Worm (Caenorhabditis elegans) whole organism, late embryonic: Measurements from ENCODE around the gene idi-1.

Source experiments
- C08G9.2 ChIP-seq: sonication (generic microtip); optimal IDR thresholded peaks from 2 replicates; lab custom pipeline; 2016; ENCODE audit warnings: mild to moderate bottlenecking, missing genetic modification characterization, moderate library complexity, missing compliant biosample characterization
- C38D4.7 ChIP-seq: fragments of 200-800 bp; sonication (Bioruptor generic); optimal IDR thresholded peaks from 2 replicates; lab custom pipeline; 2018; ENCODE audit warnings: mild to moderate bottlenecking, missing genetic modification characterization, moderate library complexity, missing compliant biosample characterization
- F13H6.1 ChIP-seq: sonication (generic microtip); optimal IDR thresholded peaks from 2 replicates; lab custom pipeline; 2016; ENCODE audit warnings: missing genetic modification characterization, missing compliant biosample characterization
- K09A11.1 ChIP-seq: sonication (generic microtip); optimal IDR thresholded peaks from 2 replicates; lab custom pipeline; 2017; ENCODE audit warnings: antibody characterized with exemption, mild to moderate bottlenecking, missing genetic modification characterization, missing compliant biosample characterization; ENCODE audit not compliant: insufficient read depth
- Y22D7AL.16 ChIP-seq: sonication (generic microtip); optimal IDR thresholded peaks from 2 replicates; lab custom pipeline; 2016; ENCODE audit warnings: missing genetic modification characterization, missing compliant biosample characterization
- ceh-14 ChIP-seq: sonication (generic microtip); optimal IDR thresholded peaks from 2 replicates; lab custom pipeline; 2016; ENCODE audit warnings: missing genotype, missing genetic modification characterization, missing compliant biosample characterization
- ceh-18 ChIP-seq: sonication (generic microtip); optimal IDR thresholded peaks from 2 replicates; lab custom pipeline; 2016; ENCODE audit warnings: missing genetic modification characterization, missing compliant biosample characterization
- ceh-19 ChIP-seq: fragments of 200-800 bp; sonication (Bioruptor generic); optimal IDR thresholded peaks from 2 replicates; lab custom pipeline; 2018; ENCODE audit warnings: mild to moderate bottlenecking, missing genetic modification characterization, missing compliant biosample characterization
- ceh-2 ChIP-seq: sonication (generic microtip); optimal IDR thresholded peaks from 2 replicates; lab custom pipeline; 2016; ENCODE audit warnings: missing genotype, missing genetic modification characterization, missing compliant biosample characterization
- ceh-22 ChIP-seq: sonication (generic microtip); optimal IDR thresholded peaks from 2 replicates; lab custom pipeline; 2017; ENCODE audit warnings: missing biosample characterization, missing genetic modification characterization
- ceh-24 ChIP-seq: sonication (generic microtip); optimal IDR thresholded peaks from 2 replicates; lab custom pipeline; 2016; ENCODE audit warnings: mild to moderate bottlenecking, missing genetic modification characterization, missing compliant biosample characterization
- ceh-30 ChIP-seq: fragments of 150-350 bp; optimal IDR thresholded peaks from 2 replicates; lab custom pipeline; 2014; ENCODE audit warnings: missing biosample characterization, missing genetic modification characterization
- ceh-31 ChIP-seq: sonication (generic microtip); optimal IDR thresholded peaks from 2 replicates; lab custom pipeline; 2016; ENCODE audit warnings: missing genetic modification characterization, missing compliant biosample characterization
- ceh-45 ChIP-seq: fragments of 200-800 bp; sonication (Bioruptor generic); IDR thresholded peaks from 2 replicates; pipeline ENCODE4 v1.3.6; 2022; ENCODE audit warnings: missing genetic modification reagents, missing genetic modification characterization, missing compliant biosample characterization
- ceh-48 ChIP-seq: sonication (generic microtip); optimal IDR thresholded peaks from 2 replicates; lab custom pipeline; 2016; ENCODE audit warnings: missing genetic modification characterization, inconsistent platforms, missing compliant biosample characterization
- ceh-6 ChIP-seq: fragments of 200-800 bp; sonication (Bioruptor generic); optimal IDR thresholded peaks from 2 replicates; lab custom pipeline; 2018; ENCODE audit warnings: mild to moderate bottlenecking, missing genetic modification characterization, missing compliant biosample characterization
- che-1 ChIP-seq: sonication (generic microtip); optimal IDR thresholded peaks from 2 replicates; lab custom pipeline; 2016; ENCODE audit warnings: mild to moderate bottlenecking, missing genetic modification characterization, missing compliant biosample characterization
- dmd-4 ChIP-seq: sonication (generic microtip); optimal IDR thresholded peaks from 2 replicates; lab custom pipeline; 2016; ENCODE audit warnings: borderline replicate concordance, missing genetic modification characterization, missing compliant biosample characterization
- dve-1 ChIP-seq: sonication (generic microtip); optimal IDR thresholded peaks from 2 replicates; lab custom pipeline; 2017; ENCODE audit warnings: antibody characterized with exemption, mild to moderate bottlenecking, missing genetic modification characterization, missing compliant biosample characterization
- elt-2 ChIP-seq: sonication (generic microtip); optimal IDR thresholded peaks from 2 replicates; lab custom pipeline; 2016; ENCODE audit warnings: missing genetic modification reagents, missing genetic modification characterization, missing compliant biosample characterization
- elt-4 ChIP-seq: sonication (generic microtip); optimal IDR thresholded peaks from 2 replicates; lab custom pipeline; 2016; ENCODE audit warnings: missing genetic modification characterization, missing compliant biosample characterization
- eyg-1 ChIP-seq: sonication (generic microtip); optimal IDR thresholded peaks from 2 replicates; lab custom pipeline; 2016; ENCODE audit warnings: missing genotype, missing genetic modification characterization, missing compliant biosample characterization
- fax-1 ChIP-seq: sonication (generic microtip); optimal IDR thresholded peaks from 2 replicates; lab custom pipeline; 2016; ENCODE audit warnings: missing genotype, missing genetic modification characterization, missing compliant biosample characterization
- fkh-10 ChIP-seq: fragments of 150-350 bp; optimal IDR thresholded peaks from 2 replicates; lab custom pipeline; 2014; ENCODE audit warnings: missing biosample characterization, missing genetic modification reagents, missing genetic modification characterization
- fkh-6 ChIP-seq: sonication (generic microtip); optimal IDR thresholded peaks from 2 replicates; lab custom pipeline; 2016; ENCODE audit warnings: missing genetic modification characterization, missing compliant biosample characterization
- gmeb-2 ChIP-seq: sonication (generic microtip); optimal IDR thresholded peaks from 2 replicates; lab custom pipeline; 2016; ENCODE audit warnings: missing genetic modification characterization, inconsistent platforms, missing compliant biosample characterization
- hlh-13 ChIP-seq: fragments of 200-800 bp; sonication (Bioruptor generic); optimal IDR thresholded peaks from 2 replicates; lab custom pipeline; 2018; ENCODE audit warnings: mild to moderate bottlenecking, missing genetic modification characterization, missing compliant biosample characterization
- hlh-15 ChIP-seq: sonication (generic microtip); optimal IDR thresholded peaks from 2 replicates; lab custom pipeline; 2016; ENCODE audit warnings: missing genetic modification characterization, missing compliant biosample characterization
- hlh-8 ChIP-seq: sonication (generic microtip); optimal IDR thresholded peaks from 2 replicates; lab custom pipeline; 2016; ENCODE audit warnings: missing genotype, missing genetic modification characterization, missing compliant biosample characterization
- lin-11 ChIP-seq: fragments of 200-800 bp; sonication (Bioruptor generic); optimal IDR thresholded peaks from 2 replicates; lab custom pipeline; 2018; ENCODE audit warnings: mild to moderate bottlenecking, missing genetic modification characterization, missing compliant biosample characterization
- nfya-1 ChIP-seq: sonication (generic microtip); optimal IDR thresholded peaks from 2 replicates; lab custom pipeline; 2017; ENCODE audit warnings: missing genetic modification characterization, mild to moderate bottlenecking, missing compliant biosample characterization, antibody characterized with exemption, moderate library complexity
- nhr-11 ChIP-seq: fragments of 150-350 bp; optimal IDR thresholded peaks from 2 replicates; lab custom pipeline; 2014; ENCODE audit warnings: missing biosample characterization, missing genetic modification characterization
- nhr-232 ChIP-seq: sonication (generic microtip); optimal IDR thresholded peaks from 2 replicates; lab custom pipeline; 2016; ENCODE audit warnings: missing genetic modification characterization, missing compliant biosample characterization
- npax-4 ChIP-seq: sonication (generic microtip); optimal IDR thresholded peaks from 2 replicates; lab custom pipeline; 2016; ENCODE audit warnings: missing genetic modification characterization, missing compliant biosample characterization
- pag-3 ChIP-seq: sonication (generic microtip); optimal IDR thresholded peaks from 2 replicates; lab custom pipeline; 2016; ENCODE audit warnings: missing compliant biosample characterization, missing genetic modification characterization, borderline replicate concordance
- pha-2 ChIP-seq: sonication (generic microtip); optimal IDR thresholded peaks from 2 replicates; lab custom pipeline; 2017; ENCODE audit warnings: mild to moderate bottlenecking, missing genetic modification characterization, missing compliant biosample characterization
- pha-4 ChIP-seq: fragments of 150-350 bp; optimal IDR thresholded peaks from 2 replicates; lab custom pipeline; 2018; ENCODE audit warnings: missing biosample characterization, missing genetic modification reagents, missing genetic modification characterization
- ref-2 ChIP-seq: sonication (generic microtip); optimal IDR thresholded peaks from 2 replicates; lab custom pipeline; 2016; ENCODE audit warnings: missing genetic modification characterization, missing compliant biosample characterization
- rnt-1 ChIP-seq: sonication (generic microtip); optimal IDR thresholded peaks from 2 replicates; lab custom pipeline; 2016; ENCODE audit warnings: missing genetic modification characterization, missing compliant biosample characterization
- sdc-2 ChIP-seq: sonication (generic microtip); optimal IDR thresholded peaks from 2 replicates; lab custom pipeline; 2016; ENCODE audit warnings: missing genotype, missing genetic modification characterization, missing compliant biosample characterization
- sox-2 ChIP-seq: fragments of 200-800 bp; sonication (Bioruptor generic); IDR thresholded peaks from 2 replicates; pipeline ENCODE4 v1.3.6; 2022; ENCODE audit warnings: missing genetic modification reagents, missing genetic modification characterization, missing compliant biosample characterization
- tbx-2 ChIP-seq: sonication (generic microtip); optimal IDR thresholded peaks from 2 replicates; lab custom pipeline; 2016; ENCODE audit warnings: missing genetic modification characterization, missing compliant biosample characterization
- tbx-7 ChIP-seq: sonication (generic microtip); optimal IDR thresholded peaks from 2 replicates; lab custom pipeline; 2016; ENCODE audit warnings: missing genotype, missing genetic modification characterization, missing compliant biosample characterization
- ttx-3 ChIP-seq: sonication (generic microtip); optimal IDR thresholded peaks from 2 replicates; lab custom pipeline; 2016; ENCODE audit warnings: missing genetic modification reagents, missing genetic modification characterization, missing compliant biosample characterization
- unc-3 ChIP-seq, 2 experiments: fragments of 200-800 bp in 1 of 2; sonication (Bioruptor generic) in 1 of 2; sonication (generic microtip) in 1 of 2; conservative IDR thresholded peaks in 1 of 2; optimal IDR thresholded peaks in 1 of 2; 2 replicates each; pipeline versions ENCODE4 v1.3.6 to Lab custom; 2016 to 2022; ENCODE audit warnings: missing compliant biosample characterization in 2 of 2, missing genetic modification characterization in 2 of 2, missing genetic modification reagents in 1 of 2
- unc-55 ChIP-seq: sonication (generic microtip); optimal IDR thresholded peaks from 2 replicates; lab custom pipeline; 2017; ENCODE audit warnings: missing biosample characterization, missing genetic modification reagents, missing genetic modification characterization
- unc-86 ChIP-seq: sonication (generic microtip); optimal IDR thresholded peaks from 2 replicates; lab custom pipeline; 2016; ENCODE audit warnings: missing genetic modification characterization, missing compliant biosample characterization
- zip-5 ChIP-seq: sonication (generic microtip); optimal IDR thresholded peaks from 2 replicates; lab custom pipeline; 2016; ENCODE audit warnings: missing genetic modification characterization, missing compliant biosample characterization

idi-1 gene

ce11 chrIII:8091408-8091807, at the start of gene idi-1:
Gene idi-1 (plus strand): TSS chrIII:8091708.
- TF ChIP-seq ceh-31 (tag; lab: Kevin White, UChicago) (no peak), ceh-45 (GFP tag; lab: Robert Waterston, UW) (no peak), elt-4 (no peak), tbx-2 (tag; lab: Kevin White, UChicago) (no peak), unc-55 (no peak), hlh-15 (tag; lab: Kevin White, UChicago) (no peak), ceh-2 (tag; lab: Kevin White, UChicago) (no peak), sdc-2 (no peak), ceh-6 (no peak), ceh-14 (tag; lab: Kevin White, UChicago) (no peak), ceh-24 (tag; lab: Kevin White, UChicago) (no peak), ref-2 (tag; lab: Kevin White, UChicago) (no peak), ceh-22 (tag; lab: Kevin White, UChicago) (no peak), hlh-13 (GFP tag; lab: Kevin White, UChicago) (no peak), nhr-232 (no peak), C08G9.2 (tag; lab: Kevin White, UChicago) (no peak), fkh-6 (no peak)

DNA sequence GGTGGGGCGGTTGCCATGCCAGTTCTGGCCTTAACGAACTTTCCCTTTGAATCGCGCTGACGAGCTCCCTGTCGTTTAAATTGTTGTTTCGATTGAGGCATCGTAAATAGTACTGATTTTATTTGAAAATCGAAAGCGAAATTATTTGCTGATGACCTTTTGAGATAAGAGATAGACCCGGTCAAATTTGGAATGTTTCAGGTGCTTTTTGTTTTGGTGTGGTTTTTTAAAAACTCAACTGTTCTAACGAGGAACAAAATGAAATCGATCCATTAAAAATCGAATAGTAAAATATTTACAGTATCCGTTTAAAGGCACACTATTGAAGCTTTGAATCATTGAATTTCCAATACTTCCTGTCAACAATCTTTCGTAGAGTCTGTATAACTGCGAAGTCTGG, 48.7 kb upstream of the idi-1 start, which contains the start of gene K12H4.6:
K12H4.6 (minus strand) TSS at position 101 of the 400 bp plus-strand sequence.
- TF ChIP-seq nhr-232 (no peak), ceh-18 (no peak), rnt-1 (tag; lab: Kevin White, UChicago) (no peak), K09A11.1 (tag; lab: Kevin White, UChicago) (no peak), Y22D7AL.16 (tag; lab: Kevin White, UChicago) (no peak), fax-1 (tag; lab: Kevin White, UChicago) (no peak), nfya-1 (tag; lab: Kevin White, UChicago) (no peak), F13H6.1 (tag; lab: Kevin White, UChicago) (no peak), eyg-1 (tag; lab: Kevin White, UChicago) (no peak), ref-2 (tag; lab: Kevin White, UChicago) (no peak)

- TF ChIP-seq unc-3 (GFP tag; conservative IDR thresholded peaks at IDR 0.05; lab: Robert Waterston, UW) (peak; percentile 100), unc-3 (tag; optimal IDR thresholded peaks at IDR 0.05; lab: Kevin White, UChicago) (peak; percentile 100), gmeb-2 (tag; lab: Kevin White, UChicago) (peak; percentile 99), elt-2 (peak; percentile 100), unc-86 (tag; lab: Kevin White, UChicago) (peak; percentile 100), dmd-4 (tag; lab: Kevin White, UChicago) (peak; percentile 100), sox-2 (GFP tag; lab: Robert Waterston, UW) (peak; percentile 97), fkh-10 (GFP tag; lab: Kevin White, UChicago) (peak; percentile 42), npax-4 (tag; lab: Kevin White, UChicago) (peak; percentile 99), pag-3 (tag; lab: Kevin White, UChicago) (peak; percentile 100), hlh-13 (GFP tag; lab: Kevin White, UChicago) (peak; percentile 99), nhr-11 (tag; lab: Kevin White, UChicago) (no peak), ceh-30 (tag; lab: Kevin White, UChicago) (no peak), unc-55 (peak; percentile 23), dve-1 (tag; lab: Kevin White, UChicago) (peak; percentile 98), lin-11 (tag; lab: Kevin White, UChicago) (peak; percentile 96), F13H6.1 (tag; lab: Kevin White, UChicago) (peak; percentile 100), ref-2 (tag; lab: Kevin White, UChicago) (peak; percentile 100), nfya-1 (tag; lab: Kevin White, UChicago) (peak; percentile 98), nhr-232 (peak; percentile 96), tbx-7 (peak; percentile 100), ceh-48 (tag; lab: Kevin White, UChicago) (peak; percentile 99), pha-4 (tag; lab: Kevin White, UChicago) (no peak), zip-5 (tag; lab: Kevin White, UChicago) (peak; percentile 100), K09A11.1 (tag; lab: Kevin White, UChicago) (peak; percentile 88), fkh-6 (peak; percentile 99), hlh-8 (tag; lab: Kevin White, UChicago) (peak; percentile 100), C38D4.7 (GFP tag; lab: Kevin White, UChicago) (peak; percentile 98), pha-2 (tag; lab: Kevin White, UChicago) (peak; percentile 98), rnt-1 (tag; lab: Kevin White, UChicago) (peak; percentile 100), ttx-3 (tag; lab: Kevin White, UChicago) (peak; percentile 100), che-1 (peak; percentile 96), ceh-19 (GFP tag; lab: Kevin White, UChicago) (peak; percentile 100)
These were observed 47.7 kb upstream of the idi-1 start for ce11 chrIII:8043784-8044183.
